Fruit fly (Drosophila melanogaster) whole organism, prepupa: ENCODE measurements around the gene fru.

Source experiments
- CG16779 ChIP-seq: fragments of 200-800 bp; sonication (Bioruptor generic); optimal IDR thresholded peaks from 3 replicates; lab custom pipeline; 2017; ENCODE audit warnings: missing biosample characterization, mild to moderate bottlenecking, missing genetic modification characterization
- CG31627 ChIP-seq: fragments of 200-800 bp; sonication (Bioruptor generic); optimal IDR thresholded peaks from 3 replicates; lab custom pipeline; 2016; ENCODE audit warnings: missing biosample characterization, missing genetic modification characterization
- CG3919 ChIP-seq: fragments of 200-800 bp; sonication (Bioruptor generic); optimal IDR thresholded peaks from 3 replicates; lab custom pipeline; 2016; ENCODE audit warnings: missing biosample characterization, missing genetic modification characterization
- CG4318 ChIP-seq: fragments of 200-800 bp; sonication (Bioruptor generic); optimal IDR thresholded peaks from 3 replicates; lab custom pipeline; 2017; ENCODE audit warnings: missing biosample characterization, mild to moderate bottlenecking, missing genetic modification characterization
- CG6276 ChIP-seq: fragments of 200-800 bp; sonication (Bioruptor generic); optimal IDR thresholded peaks from 2 replicates; lab custom pipeline; 2017; ENCODE audit warnings: missing biosample characterization, mild to moderate bottlenecking, missing genetic modification characterization
- Eip78C ChIP-seq: fragments of 200-800 bp; sonication (Bioruptor generic); peaks from one replicate; lab custom pipeline; 2016; ENCODE audit warnings: missing biosample characterization, missing genetic modification characterization
- Gug ChIP-seq: fragments of 200-800 bp; sonication (Bioruptor generic); IDR thresholded peaks from 2 replicates; pipeline ENCODE4 v1.3.6; 2022; ENCODE audit warnings: missing biosample characterization, missing genetic modification characterization
- Hr39 ChIP-seq: fragments of 200-800 bp; sonication (Bioruptor generic); optimal IDR thresholded peaks from 2 replicates; lab custom pipeline; 2016; ENCODE audit warnings: missing biosample characterization, missing genetic modification characterization
- OdsH ChIP-seq: fragments of 200-800 bp; sonication (Bioruptor generic); optimal IDR thresholded peaks from 3 replicates; lab custom pipeline; 2016; ENCODE audit warnings: missing biosample characterization, missing genetic modification characterization
- topi ChIP-seq: fragments of 200-800 bp; sonication (Bioruptor generic); optimal IDR thresholded peaks from 3 replicates; lab custom pipeline; 2016; ENCODE audit warnings: missing biosample characterization, missing genetic modification characterization

DNA sequence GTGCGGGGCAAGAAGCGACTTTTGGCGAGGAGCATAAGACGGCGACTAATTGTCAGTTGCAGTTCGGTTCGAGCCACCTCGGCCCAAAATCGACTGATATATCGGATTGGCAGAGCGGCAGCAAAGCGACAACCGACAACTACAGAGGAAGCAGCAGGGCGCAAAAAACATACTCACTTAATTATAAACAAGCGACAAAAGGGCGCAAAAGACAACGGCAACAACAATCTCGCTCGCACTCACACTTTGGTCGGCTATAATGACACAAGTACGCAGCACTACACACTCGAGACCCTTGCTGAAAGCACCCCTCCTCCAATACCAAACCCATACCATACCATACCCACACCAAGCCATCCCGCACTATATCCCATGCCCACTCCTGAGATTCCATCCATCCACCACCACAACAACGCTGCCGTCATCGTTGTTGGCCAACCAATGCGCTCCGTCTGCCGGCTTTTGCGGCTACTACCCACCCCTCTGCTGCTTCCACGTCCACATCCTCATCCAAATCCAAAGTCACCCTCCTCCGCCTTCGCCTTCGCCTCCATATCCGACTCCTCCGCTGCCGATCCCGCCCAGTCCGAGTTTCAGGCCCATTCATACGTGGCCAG lies 172.6 kb downstream of the fru start, which contains the start of gene gl:
- TF ChIP-seq CG31627 (GFP tag; lab: Kevin White, UChicago) = no peak
- TF ChIP-seq CG16779 (tag; lab: Kevin White, UChicago) = no peak
- TF ChIP-seq CG4318 (GFP tag; lab: Kevin White, UChicago) = no peak
- no peak for TF ChIP-seq Eip78C
- no peak for TF ChIP-seq CG6276
- TF ChIP-seq CG3919 (GFP tag; lab: Kevin White, UChicago) = no peak
- no peak for TF ChIP-seq Hr39 (GFP tag; lab: Kevin White, UChicago)
- no peak for TF ChIP-seq topi (GFP tag; lab: Kevin White, UChicago)
- no peak for TF ChIP-seq OdsH (GFP tag; lab: Kevin White, UChicago)
- TF ChIP-seq Gug = no peak
